Worm (Caenorhabditis elegans) whole organism, young adult: ENCODE measurements around the gene str-89.

ENCODE experiments used
- B0019.2 ChIP-seq: fragments of 200-800 bp; sonication (Bioruptor generic); conservative IDR thresholded peaks from 2 replicates; pipeline ENCODE4 v1.3.6; 2022; ENCODE audit warnings: missing genetic modification reagents, missing genetic modification characterization, missing compliant biosample characterization
- B0261.1 ChIP-seq: sonication (generic microtip); optimal IDR thresholded peaks from 2 replicates; lab custom pipeline; 2016; ENCODE audit warnings: mild to moderate bottlenecking, missing genetic modification characterization, moderate library complexity, missing compliant biosample characterization
- D2030.7 ChIP-seq: fragments of 200-800 bp; sonication (Bioruptor generic); IDR thresholded peaks from 2 replicates; pipeline ENCODE4 v1.3.6; 2022; ENCODE audit warnings: missing genetic modification reagents, missing genetic modification characterization, missing compliant biosample characterization
- F10E7.11 ChIP-seq: sonication (generic microtip); optimal IDR thresholded peaks from 2 replicates; lab custom pipeline; 2017; ENCODE audit warnings: mild to moderate bottlenecking, missing genetic modification characterization, moderate library complexity, missing compliant biosample characterization
- F33H1.4 ChIP-seq: fragments of 200-800 bp; sonication (Bioruptor generic); IDR thresholded peaks from 2 replicates; pipeline ENCODE4 v1.3.6; 2022; ENCODE audit warnings: missing genetic modification reagents, missing genetic modification characterization, missing compliant biosample characterization
- F49E8.2 ChIP-seq: sonication (generic microtip); optimal IDR thresholded peaks from 3 replicates; lab custom pipeline; 2017; ENCODE audit warnings: missing genetic modification characterization, mild to moderate bottlenecking, missing compliant biosample characterization, antibody characterized with exemption, moderate library complexity; ENCODE audit not compliant: insufficient read depth
- F52B5.7 ChIP-seq: sonication (generic microtip); optimal IDR thresholded peaks from 2 replicates; lab custom pipeline; 2016; ENCODE audit warnings: mild to moderate bottlenecking, missing genetic modification characterization, missing compliant biosample characterization
- K11D2.4 ChIP-seq: fragments of 200-800 bp; sonication (Bioruptor generic); IDR thresholded peaks from 2 replicates; pipeline ENCODE4 v1.3.6; 2022; ENCODE audit warnings: missing genetic modification reagents, missing genetic modification characterization, missing compliant biosample characterization
- T26A5.8 ChIP-seq: sonication (generic microtip); optimal IDR thresholded peaks from 2 replicates; lab custom pipeline; 2016; ENCODE audit warnings: missing genetic modification characterization, missing compliant biosample characterization
- Y53F4B.3 ChIP-seq: fragments of 200-800 bp; sonication (Bioruptor generic); IDR thresholded peaks from 2 replicates; pipeline ENCODE4 v1.3.6; 2022; ENCODE audit warnings: missing genetic modification reagents, missing genetic modification characterization, missing compliant biosample characterization
- Y53G8AR.9 ChIP-seq: fragments of 200-800 bp; sonication (Bioruptor generic); conservative IDR thresholded peaks from 2 replicates; pipeline ENCODE4 v1.3.6; 2022; ENCODE audit warnings: missing genetic modification reagents, missing genetic modification characterization, missing compliant biosample characterization
- akir-1 ChIP-seq: fragments of 200-800 bp; sonication (Bioruptor generic); optimal IDR thresholded peaks from 2 replicates; lab custom pipeline; 2018; ENCODE audit warnings: mild to moderate bottlenecking, missing genetic modification characterization, moderate library complexity, missing compliant biosample characterization
- aptf-3 ChIP-seq: fragments of 200-800 bp; sonication (Bioruptor generic); IDR thresholded peaks from 2 replicates; pipeline ENCODE4 v1.3.6; 2022; ENCODE audit warnings: missing genetic modification characterization, missing compliant biosample characterization
- atf-7 ChIP-seq: sonication (generic microtip); optimal IDR thresholded peaks from 2 replicates; lab custom pipeline; 2017; ENCODE audit warnings: mild to moderate bottlenecking, missing genetic modification characterization, missing compliant biosample characterization
- athp-1 ChIP-seq: sonication (generic microtip); optimal IDR thresholded peaks from 2 replicates; lab custom pipeline; 2017; ENCODE audit warnings: mild to moderate bottlenecking, missing genetic modification characterization, missing compliant biosample characterization
- attf-5 ChIP-seq: fragments of 200-800 bp; sonication (Bioruptor generic); optimal IDR thresholded peaks from 2 replicates; lab custom pipeline; 2018; ENCODE audit warnings: mild to moderate bottlenecking, missing genetic modification characterization, missing compliant biosample characterization
- bed-1 ChIP-seq: fragments of 200-800 bp; sonication (Bioruptor generic); IDR thresholded peaks from 2 replicates; pipeline ENCODE4 v1.3.6; 2022; ENCODE audit warnings: missing genetic modification reagents, missing genetic modification characterization, missing compliant biosample characterization
- ceh-27 ChIP-seq: fragments of 200-800 bp; sonication (Bioruptor generic); optimal IDR thresholded peaks from 2 replicates; lab custom pipeline; 2018; ENCODE audit warnings: mild to moderate bottlenecking, missing genetic modification characterization, moderate library complexity, missing compliant biosample characterization
- ceh-40 ChIP-seq: fragments of 200-800 bp; sonication (Bioruptor generic); IDR thresholded peaks from 2 replicates; pipeline ENCODE4 v1.3.6; 2022; ENCODE audit warnings: missing genetic modification characterization, missing compliant biosample characterization
- die-1 ChIP-seq: sonication (generic microtip); optimal IDR thresholded peaks from 2 replicates; lab custom pipeline; 2016; ENCODE audit warnings: missing genotype, mild to moderate bottlenecking, missing genetic modification characterization, missing compliant biosample characterization
- dox-1 ChIP-seq: fragments of 200-800 bp; sonication (Bioruptor generic); IDR thresholded peaks from 2 replicates; pipeline ENCODE4 v1.3.6; 2022; ENCODE audit warnings: missing genetic modification reagents, missing genetic modification characterization, missing compliant biosample characterization
- egl-44 ChIP-seq: fragments of 200-800 bp; sonication (Bioruptor generic); IDR thresholded peaks from 2 replicates; pipeline ENCODE4 v1.3.6; 2022; ENCODE audit warnings: missing genetic modification reagents, missing genetic modification characterization, missing compliant biosample characterization
- egrh-3 ChIP-seq: fragments of 200-800 bp; sonication (Bioruptor generic); IDR thresholded peaks from 2 replicates; pipeline ENCODE4 v1.3.6; 2022; ENCODE audit warnings: missing genetic modification reagents, missing genetic modification characterization, missing compliant biosample characterization
- him-1 ChIP-seq: sonication (generic microtip); optimal IDR thresholded peaks from 2 replicates; lab custom pipeline; 2016; ENCODE audit warnings: missing genotype, missing genetic modification reagents, missing genetic modification characterization, missing compliant biosample characterization
- hlh-12 ChIP-seq: sonication (generic microtip); optimal IDR thresholded peaks from 2 replicates; lab custom pipeline; 2016; ENCODE audit warnings: missing genetic modification characterization, missing compliant biosample characterization
- hrde-1 ChIP-seq: sonication (generic microtip); optimal IDR thresholded peaks from 2 replicates; lab custom pipeline; 2016; ENCODE audit warnings: missing genetic modification characterization, mild to moderate bottlenecking, missing compliant biosample characterization, moderate library complexity, missing genotype, missing genetic modification reagents, borderline replicate concordance
- hsf-1 ChIP-seq: fragments of 200-800 bp; sonication (Bioruptor generic); IDR thresholded peaks from 2 replicates; pipeline ENCODE4 v1.3.6; 2022; ENCODE audit warnings: missing genetic modification reagents, missing genetic modification characterization, missing compliant biosample characterization
- let-526 ChIP-seq: fragments of 200-800 bp; sonication (Bioruptor generic); IDR thresholded peaks from 2 replicates; pipeline ENCODE4 v1.3.6; 2022; ENCODE audit warnings: missing genetic modification reagents, missing genetic modification characterization, missing compliant biosample characterization
- lin-35 ChIP-seq, 3 experiments: fragments of 150-350 bp in 2 of 3; sonication (generic microtip) in 1 of 3; optimal IDR thresholded peaks; 2 replicates each; lab custom pipeline; 2014 to 2018; ENCODE audit warnings: missing biosample characterization in 3 of 3, missing genetic modification characterization in 3 of 3, missing genetic modification reagents in 3 of 3
- lin-54 ChIP-seq: fragments of 200-800 bp; sonication (Bioruptor generic); optimal IDR thresholded peaks from 2 replicates; lab custom pipeline; 2018; ENCODE audit warnings: mild to moderate bottlenecking, missing genetic modification characterization, missing compliant biosample characterization
- lir-1 ChIP-seq: fragments of 200-800 bp; sonication (Bioruptor generic); conservative IDR thresholded peaks from 2 replicates; pipeline ENCODE4 v1.3.6; 2022; ENCODE audit warnings: missing genetic modification reagents, missing genetic modification characterization, missing compliant biosample characterization
- lsl-1 ChIP-seq: fragments of 200-800 bp; sonication (Bioruptor generic); optimal IDR thresholded peaks from 2 replicates; lab custom pipeline; 2018; ENCODE audit warnings: mild to moderate bottlenecking, missing genetic modification characterization, moderate library complexity, missing compliant biosample characterization
- madf-3 ChIP-seq: fragments of 200-800 bp; sonication (Bioruptor generic); IDR thresholded peaks from 2 replicates; pipeline ENCODE4 v1.3.6; 2022; ENCODE audit warnings: missing genetic modification reagents, missing genetic modification characterization, missing compliant biosample characterization
- nfya-1 ChIP-seq: sonication (generic microtip); optimal IDR thresholded peaks from 2 replicates; lab custom pipeline; 2017; ENCODE audit warnings: antibody characterized with exemption, missing compliant biosample characterization, missing genetic modification characterization, borderline replicate concordance; ENCODE audit not compliant: insufficient read depth
- nhr-27 ChIP-seq: fragments of 200-800 bp; sonication (Bioruptor generic); optimal IDR thresholded peaks from 2 replicates; lab custom pipeline; 2018; ENCODE audit warnings: mild to moderate bottlenecking, missing genetic modification characterization, moderate library complexity, missing compliant biosample characterization
- nhr-90 ChIP-seq: sonication (generic microtip); optimal IDR thresholded peaks from 2 replicates; lab custom pipeline; 2016; ENCODE audit warnings: missing genotype, mild to moderate bottlenecking, missing genetic modification characterization, missing compliant biosample characterization
- sdz-38 ChIP-seq: sonication (generic microtip); optimal IDR thresholded peaks from 2 replicates; lab custom pipeline; 2016; ENCODE audit warnings: missing genotype, missing genetic modification characterization, missing compliant biosample characterization
- tbx-9 ChIP-seq: sonication (generic microtip); optimal IDR thresholded peaks from 2 replicates; lab custom pipeline; 2016; ENCODE audit warnings: borderline replicate concordance, missing genetic modification characterization, inconsistent platforms, missing compliant biosample characterization
- tlf-1 ChIP-seq: fragments of 200-800 bp; sonication (Bioruptor generic); optimal IDR thresholded peaks from 2 replicates; lab custom pipeline; 2018; ENCODE audit warnings: mild to moderate bottlenecking, missing genetic modification characterization, missing compliant biosample characterization
- zfh-2 ChIP-seq: fragments of 200-800 bp; sonication (Bioruptor generic); conservative IDR thresholded peaks from 2 replicates; pipeline ENCODE4 v1.3.6; 2022; ENCODE audit warnings: missing genetic modification reagents, missing genetic modification characterization, missing compliant biosample characterization
- ztf-22 ChIP-seq: fragments of 200-800 bp; sonication (Bioruptor generic); optimal IDR thresholded peaks from 2 replicates; lab custom pipeline; 2018; ENCODE audit warnings: mild to moderate bottlenecking, missing genetic modification characterization, moderate library complexity, missing compliant biosample characterization
- ztf-28 ChIP-seq: fragments of 200-800 bp; sonication (Bioruptor generic); IDR thresholded peaks from 2 replicates; pipeline ENCODE4 v1.3.6; 2022; ENCODE audit warnings: missing genetic modification reagents, missing genetic modification characterization, missing compliant biosample characterization
- ztf-6 ChIP-seq: fragments of 200-800 bp; sonication (Bioruptor generic); IDR thresholded peaks from 2 replicates; pipeline ENCODE4 v1.3.6; 2022; ENCODE audit warnings: missing genetic modification reagents, missing genetic modification characterization, missing compliant biosample characterization

str-89 gene

DNA sequence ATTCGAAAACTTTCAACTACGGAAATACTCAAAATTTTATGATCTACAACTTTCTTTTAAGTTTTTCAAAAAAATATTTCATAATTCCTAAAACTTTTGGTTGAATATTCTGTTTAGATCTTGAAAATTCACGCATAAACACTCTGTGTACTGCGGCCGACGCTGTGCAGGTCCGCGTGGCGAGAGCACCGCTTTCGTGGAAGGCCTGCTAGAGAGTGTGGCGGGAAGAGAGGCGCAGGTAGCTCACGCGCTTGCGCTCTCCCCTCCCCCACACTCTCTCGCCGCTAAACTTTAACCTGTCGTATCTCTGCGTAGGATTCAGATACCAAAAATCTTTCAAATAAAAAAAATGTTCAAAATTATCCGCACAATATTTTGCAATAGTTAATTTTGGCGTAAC, 14.7 kb downstream of the str-89 start:
- no peak for TF ChIP-seq attf-5
- TF ChIP-seq zfh-2 (GFP tag; lab: Robert Waterston, UW), result peak; percentile 74
- peak; percentile 59; the same call in 1 of the 2 replicates for TF ChIP-seq egrh-3 (GFP tag; lab: Robert Waterston, UW)

DNA sequence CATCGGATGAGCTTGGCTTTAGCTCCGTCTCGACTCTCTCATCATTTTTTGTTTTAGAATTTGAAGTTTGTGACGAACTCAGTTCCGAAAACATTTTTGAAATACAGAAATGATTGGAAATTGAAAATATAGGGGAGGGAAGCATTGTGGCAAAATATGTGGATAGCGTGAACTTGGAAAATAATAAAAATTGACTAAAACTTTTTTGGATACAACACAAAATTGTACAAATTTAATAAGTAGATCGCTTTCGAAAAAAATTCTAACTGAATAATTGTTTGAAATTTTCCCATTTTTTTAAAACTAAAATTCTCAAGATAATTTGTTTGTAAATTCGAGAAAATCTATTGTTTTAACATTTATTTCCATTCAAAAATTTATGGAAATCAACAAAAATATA, 15.1 kb downstream of the str-89 start, which contains the start of gene F59A1.15:
TSS of gene F59A1.15 (minus strand) at position 101 of the 400 bp plus-strand sequence.
- TF ChIP-seq athp-1 (tag; lab: Kevin White, UChicago) (no peak), lin-35 (GFP tag; optimal IDR thresholded peaks at IDR 0.05; lab: Kevin White, UChicago) (no peak), F33H1.4 (GFP tag; lab: Robert Waterston, UW) (no peak), akir-1 (GFP tag; lab: Kevin White, UChicago) (no peak), dox-1 (GFP tag; lab: Robert Waterston, UW) (no peak), nfya-1 (tag; lab: Kevin White, UChicago) (no peak), D2030.7 (GFP tag; lab: Robert Waterston, UW) (no peak), F10E7.11 (tag; lab: Kevin White, UChicago) (no peak), tbx-9 (no peak), lir-1 (GFP tag; lab: Robert Waterston, UW) (no peak), bed-1 (GFP tag; lab: Robert Waterston, UW) (no peak), nhr-27 (tag; lab: Kevin White, UChicago) (no peak), hlh-12 (no peak), ceh-27 (GFP tag; lab: Kevin White, UChicago) (no peak), K11D2.4 (GFP tag; lab: Robert Waterston, UW) (no peak), ztf-22 (no peak)

DNA sequence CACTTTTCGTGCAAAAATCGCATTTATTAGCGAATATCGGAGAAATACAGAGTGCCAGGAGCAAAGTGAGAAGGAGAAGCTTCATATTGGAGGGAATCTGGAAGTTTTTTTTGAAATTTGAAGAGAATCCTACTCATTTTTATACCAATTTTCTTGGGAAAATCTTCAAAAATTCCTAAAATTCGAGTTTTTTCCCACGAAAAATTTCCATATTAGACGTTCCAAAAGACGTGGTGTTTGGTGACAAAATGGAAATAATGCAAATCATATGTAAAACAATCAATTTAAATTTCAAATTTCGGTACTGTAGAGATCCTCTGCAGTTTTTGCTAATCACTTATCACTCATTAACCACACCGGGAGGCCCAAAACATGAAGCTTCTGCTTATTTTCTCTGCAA, 16.2 kb downstream of the str-89 start, which contains the start of the genes F59A1.16 and F59A1.6:
TSS of gene F59A1.16 (minus strand) at position 101 of the 400 bp plus-strand sequence.
TSS of gene F59A1.6 (plus strand) at position 285 of the 400 bp plus-strand sequence.
- TF ChIP-seq madf-3 (GFP tag; lab: Robert Waterston, UW) (no peak), Y53G8AR.9 (GFP tag; lab: Robert Waterston, UW) (no peak), Y53F4B.3 (GFP tag; lab: Robert Waterston, UW) (no peak), tlf-1 (no peak), ztf-6 (GFP tag; lab: Robert Waterston, UW) (no peak), ztf-28 (GFP tag; lab: Robert Waterston, UW) (no peak), die-1 (tag; lab: Kevin White, UChicago) (no peak), aptf-3 (GFP tag; lab: Robert Waterston, UW) (no peak), hrde-1 (tag; lab: Kevin White, UChicago) (no peak), tbx-9 (no peak), hsf-1 (GFP tag; lab: Robert Waterston, UW) (no peak), lsl-1 (no peak), B0019.2 (no peak), F52B5.7 (tag; lab: Kevin White, UChicago) (no peak)

DNA sequence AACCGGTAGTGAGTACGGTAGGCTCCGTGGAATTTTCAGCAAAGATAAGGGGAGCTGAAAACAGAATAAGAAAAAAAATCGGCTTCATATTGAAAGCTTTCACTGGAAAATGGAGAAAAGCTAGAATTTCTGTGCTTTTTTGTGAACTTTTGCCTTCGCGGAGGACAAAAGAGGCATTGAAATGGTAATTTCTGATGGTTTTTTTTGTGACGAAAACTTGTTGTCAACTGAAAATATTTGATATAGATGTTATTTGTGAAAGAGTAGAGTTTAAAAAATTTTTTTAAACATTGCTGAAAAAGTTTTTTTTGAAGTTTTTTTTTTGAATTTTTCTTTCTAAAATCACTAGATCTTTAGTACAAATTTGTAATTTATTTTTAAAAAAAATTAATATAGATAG, 18.2 kb downstream of the str-89 start, which contains the start of gene F59A1.18:
TSS of gene F59A1.18 (minus strand) at position 101 of the 400 bp plus-strand sequence.
- no peak for TF ChIP-seq B0261.1 (tag; lab: Kevin White, UChicago)
- TF ChIP-seq let-526 (GFP tag; lab: Robert Waterston, UW), result no peak
- TF ChIP-seq K11D2.4 (GFP tag; lab: Robert Waterston, UW), result no peak
- no peak for TF ChIP-seq ztf-22
- no peak for TF ChIP-seq F10E7.11 (tag; lab: Kevin White, UChicago)
- TF ChIP-seq nhr-90 (tag; lab: Kevin White, UChicago), result no peak
- TF ChIP-seq T26A5.8 (tag; lab: Kevin White, UChicago), result no peak
- TF ChIP-seq ztf-6 (GFP tag; lab: Robert Waterston, UW), result no peak
- no peak for TF ChIP-seq him-1 (tag; lab: Kevin White, UChicago)
- no peak for TF ChIP-seq atf-7 (tag; lab: Kevin White, UChicago)
- TF ChIP-seq F49E8.2 (tag; lab: Kevin White, UChicago), result no peak
- TF ChIP-seq B0019.2, result no peak
- no peak for TF ChIP-seq egl-44
- TF ChIP-seq F33H1.4 (GFP tag; lab: Robert Waterston, UW), result no peak
- no peak for TF ChIP-seq lin-54 (GFP tag; lab: Kevin White, UChicago)
- no peak for TF ChIP-seq sdz-38 (tag; lab: Kevin White, UChicago)
- no peak for TF ChIP-seq ceh-40 (GFP tag; lab: Robert Waterston, UW)
